Worm (Caenorhabditis elegans): ENCODE data around the gene F56A8.4.

F56A8.4 gene

ce11 chrIII:13313788-13314187 lies 50.7 kb downstream of the F56A8.4 start, which contains the start of gene Y43F4B.10:
Gene Y43F4B.10, plus strand, starts transcription at chrIII:13314068.
- TF ChIP-seq nhr-23 (tag; optimal IDR thresholded peaks at IDR 0.05) (peak; percentile 64), ceh-16 (tag; optimal IDR thresholded peaks at IDR 0.05) (no peak), ceh-28 (tag; optimal IDR thresholded peaks at IDR 0.05) (peak; percentile 34), jun-1 (tag; optimal IDR thresholded peaks at IDR 0.05) (no peak), fos-1 (tag; optimal IDR thresholded peaks at IDR 0.05) (no peak), tbx-2 (tag; optimal IDR thresholded peaks at IDR 0.05) (no peak), zag-1 (tag; optimal IDR thresholded peaks at IDR 0.05) (no peak), ceh-9 (tag; optimal IDR thresholded peaks at IDR 0.05) (no peak), nhr-11 (tag; optimal IDR thresholded peaks at IDR 0.05) (no peak), nhr-43 (tag; optimal IDR thresholded peaks at IDR 0.05; ENCODE audit: poor library complexity, severe bottlenecking) (no peak), snpc-4 (tag; optimal IDR thresholded peaks at IDR 0.05) (no peak), ztf-11 (tag; optimal IDR thresholded peaks at IDR 0.05) (no peak), unc-62 (GFP tag; optimal IDR thresholded peaks at IDR 0.05) (no peak), elt-2 (tag; optimal IDR thresholded peaks at IDR 0.05) (no peak), pha-4 (tag; optimal IDR thresholded peaks at IDR 0.05) (peak; percentile 69), nhr-25 (tag; optimal IDR thresholded peaks at IDR 0.05) (peak; percentile 16), nhr-76 (tag; optimal IDR thresholded peaks at IDR 0.05) (no peak), lin-15B (tag; optimal IDR thresholded peaks at IDR 0.05) (peak; percentile 46), nfya-1 (tag; optimal IDR thresholded peaks at IDR 0.05; ENCODE audit: insufficient read depth) (peak; percentile 55), elt-1 (tag; optimal IDR thresholded peaks at IDR 0.05) (no peak), daf-12 (tag; optimal IDR thresholded peaks at IDR 0.05) (no peak), egl-5 (tag; optimal IDR thresholded peaks at IDR 0.05) (no peak), ceh-82 (tag; optimal IDR thresholded peaks at IDR 0.05) (no peak), hmg-11 (tag; optimal IDR thresholded peaks at IDR 0.05) (no peak), sea-2 (GFP tag; optimal IDR thresholded peaks at IDR 0.05) (no peak), unc-39 (tag; optimal IDR thresholded peaks at IDR 0.05) (no peak)

- TF ChIP-seq lsy-12 (tag; optimal IDR thresholded peaks at IDR 0.05) (no peak), ceh-9 (tag; optimal IDR thresholded peaks at IDR 0.05) (no peak), daf-12 (tag; optimal IDR thresholded peaks at IDR 0.05) (no peak), skn-1 (tag; optimal IDR thresholded peaks at IDR 0.05) (no peak), ama-1 (optimal IDR thresholded peaks at IDR 0.05) (no peak), ztf-4 (tag; optimal IDR thresholded peaks at IDR 0.05) (no peak), R02D3.7 (tag; optimal IDR thresholded peaks at IDR 0.05) (no peak), fos-1 (tag; optimal IDR thresholded peaks at IDR 0.05) (no peak), nhr-237 (tag; optimal IDR thresholded peaks at IDR 0.05) (no peak), fkh-2 (tag; optimal IDR thresholded peaks at IDR 0.05) (no peak), tbx-2 (tag; optimal IDR thresholded peaks at IDR 0.05) (no peak), unc-62 (GFP tag; optimal IDR thresholded peaks at IDR 0.05) (no peak), jun-1 (tag; optimal IDR thresholded peaks at IDR 0.05) (no peak), nhr-11 (tag; optimal IDR thresholded peaks at IDR 0.05) (no peak)
These were observed 51.5 kb downstream of the F56A8.4 start for ce11 chrIII:13314636-13315035.
